Fruit fly (Drosophila melanogaster): ENCODE results near the gene Tet.

Gene Tet

DNA sequence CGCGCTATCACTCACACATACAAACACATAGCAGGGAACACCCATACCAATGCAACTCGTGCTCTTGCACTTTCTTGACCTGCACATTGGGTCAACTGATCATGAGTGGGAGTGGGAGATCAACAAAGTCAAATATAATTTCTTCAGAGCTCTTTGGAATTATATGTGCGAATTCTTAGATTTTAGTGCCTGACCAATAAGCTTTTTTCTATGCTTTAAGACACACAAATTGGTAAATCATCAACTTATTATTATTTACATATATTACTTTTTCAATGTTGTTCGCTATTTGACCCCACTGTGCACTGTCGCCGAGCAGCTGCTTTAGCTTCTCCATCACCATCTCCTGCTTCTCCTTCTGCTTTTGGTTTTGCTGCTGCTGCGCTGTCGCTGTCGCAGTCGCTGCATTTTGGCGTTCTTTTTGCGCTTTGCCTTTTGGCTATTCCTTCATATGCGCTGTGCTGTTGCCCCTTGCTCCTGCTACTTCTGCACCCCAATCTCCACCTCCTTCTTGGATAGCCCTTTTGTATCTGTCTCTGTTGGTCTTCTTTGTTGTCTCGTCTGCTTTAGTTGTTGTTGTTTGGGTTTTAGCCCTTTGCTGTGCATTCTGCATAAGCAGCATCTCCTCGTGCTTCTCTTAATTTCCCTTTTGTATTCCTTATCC lies 54.8 kb downstream of the Tet start:
- TF ChIP-seq insv (optimal IDR thresholded peaks at IDR 0.05): no peak
- peak; percentile 18 for TF ChIP-seq psq (optimal IDR thresholded peaks at IDR 0.05)

DNA sequence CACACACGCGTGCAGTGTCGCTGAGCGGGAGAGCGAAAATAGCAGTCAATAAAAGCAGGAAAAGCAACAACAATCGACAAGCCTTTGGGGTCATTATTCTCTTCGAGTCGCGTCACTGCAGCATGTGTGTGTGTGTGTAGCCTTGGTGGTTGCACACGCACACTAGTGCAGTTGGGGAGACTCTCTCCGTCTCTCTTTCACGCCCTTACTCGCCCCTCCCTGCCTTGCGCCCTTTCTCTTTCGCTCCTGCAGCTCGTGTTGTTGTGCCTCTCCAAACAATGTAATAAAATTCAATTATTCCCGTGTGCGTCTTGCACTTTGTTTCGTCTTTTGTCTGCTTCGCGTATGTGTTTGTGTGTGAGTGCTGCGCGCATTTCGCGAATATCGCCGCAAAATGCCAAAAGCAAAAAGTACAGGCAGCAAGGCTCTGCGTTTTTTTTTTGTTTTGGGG lies 55.4 kb downstream of the Tet start:
- TF ChIP-seq h (optimal IDR thresholded peaks at IDR 0.05) (no peak), Myc (optimal IDR thresholded peaks at IDR 0.05) (no peak), insv (optimal IDR thresholded peaks at IDR 0.05) (no peak), psq (optimal IDR thresholded peaks at IDR 0.05) (no peak), ttk (optimal IDR thresholded peaks at IDR 0.05) (no peak), Sin3A (optimal IDR thresholded peaks at IDR 0.05) (no peak)

- no peak for TF ChIP-seq insv (optimal IDR thresholded peaks at IDR 0.05)
- no peak for TF ChIP-seq ttk (optimal IDR thresholded peaks at IDR 0.05)
- TF ChIP-seq psq (optimal IDR thresholded peaks at IDR 0.05): no peak
- TF ChIP-seq Myc (optimal IDR thresholded peaks at IDR 0.05): no peak
- no peak for TF ChIP-seq Sin3A (optimal IDR thresholded peaks at IDR 0.05)
- TF ChIP-seq h (optimal IDR thresholded peaks at IDR 0.05): no peak
These were observed 56.0 kb downstream of the Tet start for dm6 chr3L:2822955-2823354.

DNA sequence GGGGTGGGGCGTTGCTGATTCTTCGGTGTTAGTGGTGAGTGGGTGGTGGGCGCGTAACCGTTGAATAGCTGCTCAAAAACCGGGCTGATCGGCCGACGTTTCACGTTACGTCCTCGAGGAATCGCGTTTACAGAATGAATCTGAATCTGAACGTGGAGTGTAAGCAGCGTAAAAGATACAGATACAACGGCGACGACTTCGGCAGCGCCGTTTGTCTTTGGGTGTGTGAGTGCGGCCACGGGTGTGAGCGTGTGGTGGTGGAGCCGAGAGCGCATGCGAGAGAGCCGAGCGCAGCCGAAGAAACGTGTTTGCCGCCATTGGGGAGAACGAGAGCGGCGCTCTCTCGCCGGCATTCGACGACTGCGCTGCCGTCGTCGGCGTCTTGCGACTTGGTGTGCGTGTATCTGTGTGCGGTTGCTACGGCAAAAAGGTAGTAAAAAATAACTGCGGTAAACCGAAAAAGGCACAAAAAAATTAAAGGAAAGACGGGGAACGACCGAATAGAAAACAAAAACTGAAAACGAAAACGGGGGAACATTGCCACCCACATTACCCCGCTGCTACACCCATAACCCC lies 57.9 kb downstream of the Tet start:
- TF ChIP-seq h (optimal IDR thresholded peaks at IDR 0.05) (no peak), Sin3A (optimal IDR thresholded peaks at IDR 0.05) (no peak), ttk (optimal IDR thresholded peaks at IDR 0.05) (no peak), Myc (optimal IDR thresholded peaks at IDR 0.05) (no peak)

dm6 chr3L:2820275-2820674 lies 58.7 kb downstream of the Tet start:
- TF ChIP-seq insv (optimal IDR thresholded peaks at IDR 0.05) (no peak), psq (optimal IDR thresholded peaks at IDR 0.05) (no peak), ttk (optimal IDR thresholded peaks at IDR 0.05) (no peak), Myc (optimal IDR thresholded peaks at IDR 0.05) (no peak), h (optimal IDR thresholded peaks at IDR 0.05) (no peak), Sin3A (optimal IDR thresholded peaks at IDR 0.05) (no peak)

DNA sequence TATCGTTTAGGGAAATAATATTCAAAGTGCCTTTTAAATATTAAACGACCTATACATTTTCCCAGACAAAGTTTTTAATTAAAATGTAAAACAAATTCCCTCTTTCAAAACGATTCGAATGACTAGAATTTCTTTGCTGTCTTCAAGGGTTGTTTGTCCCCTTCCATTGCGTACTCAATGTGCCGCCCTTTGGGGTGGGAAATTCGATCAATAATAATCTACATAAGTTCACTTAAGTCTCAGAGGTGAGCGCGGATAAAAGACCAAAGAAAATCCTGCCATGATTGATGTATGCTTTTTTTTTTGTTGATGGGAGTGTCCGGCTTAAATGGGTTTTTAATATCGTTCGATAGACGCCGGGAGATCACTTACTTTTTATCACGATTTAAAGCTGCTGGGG lies 59.3 kb downstream of the Tet start:
- TF ChIP-seq ttk (optimal IDR thresholded peaks at IDR 0.05) (no peak), Myc (optimal IDR thresholded peaks at IDR 0.05) (no peak), Sin3A (optimal IDR thresholded peaks at IDR 0.05) (no peak), psq (optimal IDR thresholded peaks at IDR 0.05) (no peak), h (optimal IDR thresholded peaks at IDR 0.05) (no peak), insv (optimal IDR thresholded peaks at IDR 0.05) (no peak)

- no peak for TF ChIP-seq Sin3A (optimal IDR thresholded peaks at IDR 0.05)
- no peak for TF ChIP-seq h (optimal IDR thresholded peaks at IDR 0.05)
- no peak for TF ChIP-seq psq (optimal IDR thresholded peaks at IDR 0.05)
- no peak for TF ChIP-seq insv (optimal IDR thresholded peaks at IDR 0.05)
These were observed 60.2 kb downstream of the Tet start for dm6 chr3L:2818784-2819183.

- no peak for TF ChIP-seq h (optimal IDR thresholded peaks at IDR 0.05)
- no peak for TF ChIP-seq Myc (optimal IDR thresholded peaks at IDR 0.05)
- no peak for TF ChIP-seq insv (optimal IDR thresholded peaks at IDR 0.05)
- TF ChIP-seq Sin3A (optimal IDR thresholded peaks at IDR 0.05): no peak
- no peak for TF ChIP-seq ttk (optimal IDR thresholded peaks at IDR 0.05)
- no peak for TF ChIP-seq psq (optimal IDR thresholded peaks at IDR 0.05)
These were observed 61.1 kb downstream of the Tet start for dm6 chr3L:2817872-2818271.

dm6 chr3L:2816655-2817054 lies 62.3 kb downstream of the Tet start:
- TF ChIP-seq h (optimal IDR thresholded peaks at IDR 0.05): no peak
- TF ChIP-seq ttk (optimal IDR thresholded peaks at IDR 0.05): no peak
- TF ChIP-seq Myc (optimal IDR thresholded peaks at IDR 0.05): no peak
- no peak for TF ChIP-seq psq (optimal IDR thresholded peaks at IDR 0.05)
- TF ChIP-seq Sin3A (optimal IDR thresholded peaks at IDR 0.05): no peak
- no peak for TF ChIP-seq insv (optimal IDR thresholded peaks at IDR 0.05)

dm6 chr3L:2809767-2810166 lies 69.2 kb downstream of the Tet start:
- TF ChIP-seq psq (optimal IDR thresholded peaks at IDR 0.05): no peak
- TF ChIP-seq Sin3A (optimal IDR thresholded peaks at IDR 0.05): no peak
- TF ChIP-seq ttk (optimal IDR thresholded peaks at IDR 0.05): no peak
- no peak for TF ChIP-seq Myc (optimal IDR thresholded peaks at IDR 0.05)
- TF ChIP-seq insv (optimal IDR thresholded peaks at IDR 0.05): no peak
- TF ChIP-seq h (optimal IDR thresholded peaks at IDR 0.05): no peak

- no peak for TF ChIP-seq insv (optimal IDR thresholded peaks at IDR 0.05)
- TF ChIP-seq psq (optimal IDR thresholded peaks at IDR 0.05): no peak
- no peak for TF ChIP-seq ttk (optimal IDR thresholded peaks at IDR 0.05)
- TF ChIP-seq h (optimal IDR thresholded peaks at IDR 0.05): no peak
- TF ChIP-seq Myc (optimal IDR thresholded peaks at IDR 0.05): no peak
- TF ChIP-seq Sin3A (optimal IDR thresholded peaks at IDR 0.05): no peak
These were observed 70.6 kb downstream of the Tet start for dm6 chr3L:2808278-2808892.

DNA sequence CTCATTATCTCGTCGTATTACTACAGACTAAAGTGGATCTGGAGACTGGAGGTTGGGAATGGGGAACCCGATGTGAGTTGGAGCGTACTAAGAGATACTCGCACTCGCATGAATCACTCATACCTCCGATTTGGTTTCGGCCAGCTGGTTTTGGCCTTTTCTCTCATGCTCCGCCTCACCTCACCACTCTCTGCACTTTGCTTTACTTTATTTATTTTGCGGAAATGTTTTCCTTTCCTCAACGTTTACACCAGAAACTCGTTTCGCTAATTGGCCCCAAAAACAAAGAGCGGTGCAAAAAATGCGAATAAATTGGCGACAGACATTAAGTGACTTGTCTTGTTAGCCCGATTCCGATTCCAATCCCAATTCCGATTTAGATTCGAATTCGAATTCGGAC lies 71.6 kb downstream of the Tet start:
- TF ChIP-seq Sin3A (optimal IDR thresholded peaks at IDR 0.05): no peak
- no peak for TF ChIP-seq ttk (optimal IDR thresholded peaks at IDR 0.05)
- no peak for TF ChIP-seq insv (optimal IDR thresholded peaks at IDR 0.05)
- TF ChIP-seq h (optimal IDR thresholded peaks at IDR 0.05): no peak
- no peak for TF ChIP-seq psq (optimal IDR thresholded peaks at IDR 0.05)
- TF ChIP-seq Myc (optimal IDR thresholded peaks at IDR 0.05): no peak

Data from Kc167 (cell line).